Worm (Caenorhabditis elegans) whole organism, midembryonic: ENCODE results near the gene T28C6.3.

Source experiments
- cog-1 ChIP-seq: sonication (generic microtip); optimal IDR thresholded peaks from 2 replicates; lab custom pipeline; 2016; ENCODE audit warnings: missing genetic modification characterization, missing compliant biosample characterization
- klf-2 ChIP-seq: fragments of 200-800 bp; sonication (Bioruptor generic); conservative IDR thresholded peaks from 2 replicates; pipeline ENCODE4 v1.3.6; 2022; ENCODE audit warnings: missing genetic modification reagents, missing genetic modification characterization, missing compliant biosample characterization
- tab-1 ChIP-seq: fragments of 200-800 bp; sonication (Bioruptor generic); IDR thresholded peaks from 2 replicates; pipeline ENCODE4 v1.3.6; 2022; ENCODE audit warnings: missing genetic modification characterization, missing compliant biosample characterization
- ztf-29 ChIP-seq: fragments of 200-800 bp; sonication (Bioruptor generic); IDR thresholded peaks from 2 replicates; pipeline ENCODE4 v1.3.6; 2022; ENCODE audit warnings: missing genetic modification reagents, missing genetic modification characterization, missing compliant biosample characterization

ce11 chrIV:8853301-8853700, 33.2 kb downstream of the T28C6.3 start:
- no peak for TF ChIP-seq ztf-29 (GFP tag; lab: Robert Waterston, UW)
- no peak for TF ChIP-seq klf-2 (GFP tag; lab: Robert Waterston, UW)
- TF ChIP-seq tab-1: no peak
- TF ChIP-seq cog-1 (tag; lab: Kevin White, UChicago): no peak
